Fruit fly (Drosophila melanogaster): ENCODE measurements around the gene Mpi.

Gene Mpi

dm6 chr3R:9771519-9771972 is 12.1 kb downstream of the Mpi start, which contains the start of gene CG9471 (continued):
- peak; percentile 94 for TF ChIP-seq stc (GFP tag; IDR thresholded peaks at IDR 0.05)
- TF ChIP-seq CG1603 (tag; optimal IDR thresholded peaks at IDR 0.05): peak; percentile 84
- TF ChIP-seq HmgZ (tag; optimal IDR thresholded peaks at IDR 0.05): peak; percentile 96
- TF ChIP-seq CTCF (GFP tag; optimal IDR thresholded peaks at IDR 0.05): peak; percentile 26
- TF ChIP-seq B-H1 (GFP tag; IDR thresholded peaks at IDR 0.05): peak; percentile 90
- TF ChIP-seq ttk (GFP tag; IDR thresholded peaks at IDR 0.05): peak; percentile 87
- peak; percentile 92 for TF ChIP-seq CG7839 (tag; optimal IDR thresholded peaks at IDR 0.05)
- TF ChIP-seq slp2 (GFP tag; optimal IDR thresholded peaks at IDR 0.05): peak; percentile 89
- TF ChIP-seq B-H2 (GFP tag; optimal IDR thresholded peaks at IDR 0.05): peak; percentile 91
- peak; percentile 90 for TF ChIP-seq CG10209 (GFP tag; optimal IDR thresholded peaks at IDR 0.05)
- TF ChIP-seq CG42726 (GFP tag; IDR thresholded peaks at IDR 0.05; ENCODE audit: partially characterized antibody): no peak
- TF ChIP-seq kni (GFP tag; optimal IDR thresholded peaks at IDR 0.05): peak; percentile 30
- TF ChIP-seq Max (GFP tag; optimal IDR thresholded peaks at IDR 0.05): peak; percentile 86
- TF ChIP-seq CG6254 (GFP tag; optimal IDR thresholded peaks at IDR 0.05): peak; percentile 72
- peak; percentile 90 for TF ChIP-seq Abd-B (GFP tag; optimal IDR thresholded peaks at IDR 0.05)
- peak; percentile 73 for TF ChIP-seq Deaf1 (tag; optimal IDR thresholded peaks at IDR 0.05)
- peak; percentile 76 for TF ChIP-seq Ravus (GFP tag; IDR thresholded peaks at IDR 0.05)
- peak; percentile 70 for TF ChIP-seq Ets97D (GFP tag; optimal IDR thresholded peaks at IDR 0.05)
- TF ChIP-seq CG9727 (GFP tag; optimal IDR thresholded peaks at IDR 0.05): peak; percentile 92
- TF ChIP-seq emc (GFP tag; optimal IDR thresholded peaks at IDR 0.05): peak; percentile 70
- TF ChIP-seq sob (GFP tag; IDR thresholded peaks at IDR 0.05): peak; percentile 94
- peak; percentile 94 for TF ChIP-seq Hsf (GFP tag; optimal IDR thresholded peaks at IDR 0.05)
- TF ChIP-seq h (optimal IDR thresholded peaks at IDR 0.05): no peak
- peak; percentile 94 for TF ChIP-seq Atf6 (GFP tag; IDR thresholded peaks at IDR 0.05)
- peak; percentile 84 for TF ChIP-seq CHES-1-like (GFP tag; optimal IDR thresholded peaks at IDR 0.05)
- peak; percentile 90 for TF ChIP-seq CG14050 (GFP tag; IDR thresholded peaks at IDR 0.05)
- peak; percentile 68 for TF ChIP-seq dm (GFP tag; optimal IDR thresholded peaks at IDR 0.05)
- peak; percentile 80 for TF ChIP-seq onecut (GFP tag; IDR thresholded peaks at IDR 0.05)
- TF ChIP-seq shn (GFP tag; optimal IDR thresholded peaks at IDR 0.05): peak; percentile 79
- TF ChIP-seq CG3065 (GFP tag; optimal IDR thresholded peaks at IDR 0.05): peak; percentile 60
- peak; percentile 84 for TF ChIP-seq CG9609 (GFP tag; optimal IDR thresholded peaks at IDR 0.05)
- peak; percentile 58 for TF ChIP-seq CG7745 (tag; optimal IDR thresholded peaks at IDR 0.05)
- no peak for TF ChIP-seq knrl (GFP tag; IDR thresholded peaks at IDR 0.05; ENCODE audit: partially characterized antibody)
- peak; percentile 54 for TF ChIP-seq Elba2 (GFP tag; optimal IDR thresholded peaks at IDR 0.05)
- TF ChIP-seq Lhr (GFP tag; optimal IDR thresholded peaks at IDR 0.05): peak; percentile 34
- TF ChIP-seq insv (GFP tag; optimal IDR thresholded peaks at IDR 0.05): peak in 1 of 2 experiments; percentile 55
- TF ChIP-seq CoRest (tag; optimal IDR thresholded peaks at IDR 0.05): peak; percentile 91
- no peak for TF ChIP-seq CG14965 (GFP tag; optimal IDR thresholded peaks at IDR 0.05; ENCODE audit: borderline replicate concordance)
- no peak for TF ChIP-seq ato (GFP tag; IDR thresholded peaks at IDR 0.05; ENCODE audit: partially characterized antibody)
- peak; percentile 57 for TF ChIP-seq psq (GFP tag; optimal IDR thresholded peaks at IDR 0.05)
- no peak for TF ChIP-seq CG34224 (GFP tag; IDR thresholded peaks at IDR 0.05; ENCODE audit: partially characterized antibody)
- peak; percentile 91 for TF ChIP-seq NfI (GFP tag; optimal IDR thresholded peaks at IDR 0.05)
- peak; percentile 93 for TF ChIP-seq HHEX (GFP tag; optimal IDR thresholded peaks at IDR 0.05)
- peak; percentile 32; the same call in 1 of the 3 replicates for TF ChIP-seq HLH4C (GFP tag; IDR thresholded peaks at IDR 0.05; ENCODE audit: partially characterized antibody)
- peak; percentile 38 for TF ChIP-seq TFAM (GFP tag; optimal IDR thresholded peaks at IDR 0.05)
- TF ChIP-seq CG7786 (GFP tag; optimal IDR thresholded peaks at IDR 0.05): peak; percentile 93
- TF ChIP-seq Dfd (GFP tag; optimal IDR thresholded peaks at IDR 0.05): no peak
- TF ChIP-seq ftz-f1 (GFP tag; optimal IDR thresholded peaks at IDR 0.05): peak; percentile 29
- TF ChIP-seq peb (GFP tag; IDR thresholded peaks at IDR 0.05): peak; percentile 88
- peak; percentile 78 for TF ChIP-seq Bdp1 (GFP tag; optimal IDR thresholded peaks at IDR 0.05)
- TF ChIP-seq CG13287 (GFP tag; IDR thresholded peaks at IDR 0.05; ENCODE audit: partially characterized antibody): peak; percentile 30; the same call in 1 of the 2 replicates

Data from whole organism, embryonic.